Fruit fly (Drosophila melanogaster) whole organism, pupa: Measurements from ENCODE around the gene Akh.
A peak's percentile ranks its signal among the peaks of the same experiment; 100 is the strongest.

ENCODE experiments used
- CG12605 ChIP-seq: fragments of 200-800 bp; sonication (Bioruptor generic); IDR thresholded peaks from 2 replicates; pipeline ENCODE4 v1.3.6; 2022; ENCODE audit warnings: missing biosample characterization, missing genetic modification characterization
- CG15710 ChIP-seq: fragments of 200-800 bp; sonication (Bioruptor generic); optimal IDR thresholded peaks from 2 replicates; lab custom pipeline; 2018; ENCODE audit warnings: missing biosample characterization, mild to moderate bottlenecking, missing genetic modification characterization, moderate library complexity
- CG17806 ChIP-seq: fragments of 200-800 bp; sonication (Bioruptor generic); optimal IDR thresholded peaks from 2 replicates; lab custom pipeline; 2018; ENCODE audit warnings: missing biosample characterization, mild to moderate bottlenecking, missing genetic modification characterization, moderate library complexity
- CG32121 ChIP-seq: fragments of 200-800 bp; sonication (Bioruptor generic); IDR thresholded peaks from 2 replicates; pipeline ENCODE4 v1.3.6; 2022; ENCODE audit warnings: missing biosample characterization, missing genetic modification characterization
- CG34367 ChIP-seq: fragments of 200-800 bp; sonication (Bioruptor generic); optimal IDR thresholded peaks from 2 replicates; lab custom pipeline; 2018; ENCODE audit warnings: missing biosample characterization, mild to moderate bottlenecking, missing genetic modification characterization
- D1 ChIP-seq: fragments of 200-800 bp; sonication (Bioruptor generic); optimal IDR thresholded peaks from 2 replicates; lab custom pipeline; 2018; ENCODE audit warnings: missing biosample characterization, mild to moderate bottlenecking, missing genetic modification characterization, moderate library complexity
- EcR ChIP-seq: fragments of 200-800 bp; sonication (Bioruptor generic); optimal IDR thresholded peaks from 3 replicates; lab custom pipeline; 2019; ENCODE audit warnings: missing biosample characterization, missing genetic modification characterization, mild to moderate bottlenecking, moderate library complexity, missing genetic modification reagents
- Ets98B ChIP-seq: fragments of 200-800 bp; sonication (Bioruptor generic); IDR thresholded peaks from 2 replicates; pipeline ENCODE4 v1.3.6; 2022; ENCODE audit warnings: missing biosample characterization, missing genetic modification characterization
- Pif1A ChIP-seq: fragments of 200-800 bp; sonication (Bioruptor generic); optimal IDR thresholded peaks from 3 replicates; lab custom pipeline; 2016; ENCODE audit warnings: missing biosample characterization, missing genetic modification characterization
- Snoo ChIP-seq: fragments of 200-800 bp; sonication (Bioruptor generic); optimal IDR thresholded peaks from 3 replicates; lab custom pipeline; 2017; ENCODE audit warnings: missing biosample characterization, mild to moderate bottlenecking, missing genetic modification characterization, inconsistent platforms

dm6 chr3L:4116490-4117367 is 24.5 kb upstream of the Akh start:
- TF ChIP-seq CG17806 (tag; lab: Kevin White, UChicago) (peak; percentile 36), Snoo (tag; lab: Kevin White, UChicago) (no peak), CG12605 (peak; percentile 36; the same call in 1 of the 2 replicates), CG32121 (GFP tag; lab: Robert Waterston, UW) (peak; percentile 59; the same call in 1 of the 2 replicates), EcR (GFP tag; lab: Kevin White, UChicago) (peak; percentile 63), CG15710 (tag; lab: Kevin White, UChicago) (no peak), Ets98B (GFP tag; lab: Robert Waterston, UW) (peak; percentile 46; the same call in 1 of the 2 replicates), D1 (tag; lab: Kevin White, UChicago) (no peak), Pif1A (no peak), CG34367 (no peak)
